Worm (Caenorhabditis elegans) whole organism, late embryonic: Measurements from ENCODE around the gene gkow-1.

Experiments
- ahr-1 ChIP-seq: sonication (generic microtip); optimal IDR thresholded peaks from 2 replicates; lab custom pipeline; 2016; ENCODE audit warnings: missing genetic modification characterization, missing compliant biosample characterization
- che-1 ChIP-seq: sonication (generic microtip); optimal IDR thresholded peaks from 2 replicates; lab custom pipeline; 2016; ENCODE audit warnings: mild to moderate bottlenecking, missing genetic modification characterization, missing compliant biosample characterization
- pag-3 ChIP-seq: sonication (generic microtip); optimal IDR thresholded peaks from 2 replicates; lab custom pipeline; 2016; ENCODE audit warnings: missing compliant biosample characterization, missing genetic modification characterization, borderline replicate concordance
- pqm-1 ChIP-seq: sonication (generic microtip); optimal IDR thresholded peaks from 2 replicates; lab custom pipeline; 2016; ENCODE audit warnings: missing genetic modification characterization, missing compliant biosample characterization

DNA sequence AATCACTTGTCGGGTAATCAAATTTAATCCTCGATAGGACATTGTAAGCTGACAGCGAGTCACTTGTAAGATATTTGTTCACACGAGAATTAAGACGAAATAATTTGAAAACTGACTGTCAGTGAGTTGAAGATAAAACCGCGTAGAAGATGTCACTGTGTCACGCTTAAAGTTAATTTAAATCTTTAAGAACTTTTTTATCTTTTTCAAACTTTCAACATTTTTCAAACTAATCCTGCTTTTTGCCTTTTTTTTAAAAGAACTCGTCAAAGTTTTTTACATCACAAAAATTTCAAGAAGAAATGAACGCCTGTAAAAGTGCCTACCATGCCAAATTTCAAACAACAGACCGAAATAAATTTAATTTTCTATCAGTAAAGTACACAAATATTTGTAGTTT, 44.4 kb upstream of the gkow-1 start, which contains the start of gene acs-18:
- TF ChIP-seq pag-3 (tag; lab: Kevin White, UChicago) (no peak), che-1 (tag; lab: Kevin White, UChicago) (no peak), ahr-1 (tag; lab: Kevin White, UChicago) (no peak), pqm-1 (no peak)
